Fruit fly (Drosophila melanogaster) whole organism, embryonic: Measurements from ENCODE around the gene CecB.
A peak's percentile ranks its signal among the peaks of the same experiment; 100 is the strongest.

Experiments
- CG10431 ChIP-seq: fragments of 200-800 bp; sonication (Bioruptor generic); optimal IDR thresholded peaks from 3 replicates; lab custom pipeline; 2018; ENCODE audit warnings: missing biosample characterization, mild to moderate bottlenecking, missing genetic modification characterization
- CG12769 ChIP-seq: fragments of 200-800 bp; sonication (Bioruptor generic); optimal IDR thresholded peaks from 2 replicates; lab custom pipeline; 2019; ENCODE audit warnings: missing biosample characterization, mild to moderate bottlenecking, missing genetic modification characterization, moderate library complexity
- CG13287 ChIP-seq: fragments of 200-800 bp; sonication (Bioruptor generic); IDR thresholded peaks from 2 replicates; pipeline ENCODE4 v1.3.6; 2022; ENCODE audit warnings: missing biosample characterization, missing genetic modification characterization; ENCODE audit not compliant: partially characterized antibody
- CG13296 ChIP-seq: fragments of 200-800 bp; sonication (Bioruptor generic); optimal IDR thresholded peaks from 3 replicates; lab custom pipeline; 2018; ENCODE audit warnings: missing biosample characterization, mild to moderate bottlenecking, missing genetic modification characterization
- CG13894 ChIP-seq: fragments of 200-800 bp; sonication (Bioruptor generic); optimal IDR thresholded peaks from 3 replicates; lab custom pipeline; 2018; ENCODE audit warnings: missing biosample characterization, mild to moderate bottlenecking, missing genetic modification characterization, moderate library complexity
- CG15269 ChIP-seq: fragments of 200-800 bp; sonication (Bioruptor generic); optimal IDR thresholded peaks from 2 replicates; lab custom pipeline; 2018; ENCODE audit warnings: missing biosample characterization, mild to moderate bottlenecking, missing genetic modification characterization, moderate library complexity
- CG2678 ChIP-seq: fragments of 200-800 bp; sonication (Bioruptor generic); optimal IDR thresholded peaks from 3 replicates; lab custom pipeline; 2019; ENCODE audit warnings: missing biosample characterization, mild to moderate bottlenecking, missing genetic modification characterization, moderate library complexity
- CG33557 ChIP-seq: fragments of 200-800 bp; sonication (Bioruptor generic); optimal IDR thresholded peaks from 2 replicates; lab custom pipeline; 2019; ENCODE audit warnings: missing biosample characterization, mild to moderate bottlenecking, missing genetic modification characterization, moderate library complexity
- CG43689 ChIP-seq: fragments of 200-800 bp; sonication (Bioruptor generic); IDR thresholded peaks from 2 replicates; pipeline ENCODE4 v1.3.6; 2022; ENCODE audit warnings: missing biosample characterization, missing genetic modification characterization
- CG8478 ChIP-seq: fragments of >200 bp; optimal IDR thresholded peaks from 2 replicates; lab custom pipeline; 2018
- CrebB ChIP-seq: fragments of 200-800 bp; sonication (Bioruptor generic); optimal IDR thresholded peaks from 3 replicates; lab custom pipeline; 2018; ENCODE audit warnings: missing biosample characterization, mild to moderate bottlenecking, missing genetic modification characterization
- Drgx ChIP-seq: fragments of 200-800 bp; sonication (Bioruptor generic); IDR thresholded peaks from 2 replicates; pipeline ENCODE4 v1.3.6; 2022; ENCODE audit warnings: missing biosample characterization, missing genetic modification characterization
- Eip74EF ChIP-seq, 2 experiments: fragments of 200-800 bp in 1 of 2; fragments of >200 bp in 1 of 2; sonication (Bioruptor generic) in 1 of 2; optimal IDR thresholded peaks; 2 replicates each; lab custom pipeline; 2017 to 2019; ENCODE audit warnings: missing biosample characterization in 2 of 2, missing genetic modification characterization in 2 of 2, mild to moderate bottlenecking in 1 of 2, moderate library complexity in 1 of 2
- HHEX ChIP-seq: fragments of 200-800 bp; sonication (Bioruptor generic); optimal IDR thresholded peaks from 3 replicates; lab custom pipeline; 2017; ENCODE audit warnings: missing biosample characterization, mild to moderate bottlenecking, missing genetic modification characterization, missing genetic modification reagents
- HLHmδ ChIP-seq: fragments of 200-800 bp; sonication (Bioruptor generic); optimal IDR thresholded peaks from 2 replicates; lab custom pipeline; 2018; ENCODE audit warnings: missing biosample characterization, mild to moderate bottlenecking, missing genetic modification characterization, moderate library complexity
- HmgZ ChIP-seq: fragments of 200-800 bp; sonication (Bioruptor generic); optimal IDR thresholded peaks from 2 replicates; lab custom pipeline; 2018; ENCODE audit warnings: missing biosample characterization, mild to moderate bottlenecking, missing genetic modification characterization
- Hr78 ChIP-seq, 2 experiments: fragments of 200-800 bp in 1 of 2; fragments of >200 bp in 1 of 2; sonication (Bioruptor generic) in 1 of 2; optimal IDR thresholded peaks; 2 replicates each; lab custom pipeline; 2017 to 2019; ENCODE audit warnings: missing biosample characterization in 2 of 2, missing genetic modification characterization in 2 of 2, mild to moderate bottlenecking in 1 of 2, moderate library complexity in 1 of 2
- MTF-1 ChIP-seq: fragments of 200-800 bp; sonication (Bioruptor generic); optimal IDR thresholded peaks from 2 replicates; lab custom pipeline; 2018; ENCODE audit warnings: missing biosample characterization, mild to moderate bottlenecking, missing genetic modification characterization, borderline replicate concordance
- Med ChIP-seq: fragments of 200-800 bp; sonication (Bioruptor generic); peaks from one replicate; lab custom pipeline; 2016; ENCODE audit warnings: missing biosample characterization, missing genetic modification characterization, mild to moderate bottlenecking, inconsistent platforms, moderate library complexity
- Pdp1 ChIP-seq, 2 experiments: fragments of 200-800 bp; sonication (Bioruptor generic); optimal IDR thresholded peaks; 3 replicates each; lab custom pipeline; 2016; ENCODE audit warnings: missing biosample characterization in 2 of 2, missing genetic modification characterization in 2 of 2, mild to moderate bottlenecking in 1 of 2, moderate library complexity in 1 of 2
- Usf ChIP-seq: fragments of 200-800 bp; sonication (Bioruptor generic); optimal IDR thresholded peaks from 2 replicates; lab custom pipeline; 2017; ENCODE audit warnings: missing genotype, missing biosample characterization, missing genetic modification characterization
- Vsx1 ChIP-seq: fragments of 200-800 bp; sonication (Bioruptor generic); optimal IDR thresholded peaks from 2 replicates; lab custom pipeline; 2017; ENCODE audit warnings: missing biosample characterization, mild to moderate bottlenecking, missing genetic modification characterization, missing genetic modification reagents
- bsh ChIP-seq, 2 experiments: fragments of 200-800 bp; sonication (Bioruptor generic); optimal IDR thresholded peaks; 2 replicates each; lab custom pipeline; 2017 to 2018; ENCODE audit warnings: mild to moderate bottlenecking in 2 of 2, missing biosample characterization in 2 of 2, missing genetic modification characterization in 2 of 2, moderate library complexity in 1 of 2
- chinmo ChIP-seq: fragments of 200-800 bp; sonication (Bioruptor generic); IDR thresholded peaks from 4 replicates; pipeline ENCODE4 v1.3.6; 2022; ENCODE audit warnings: missing biosample characterization, missing genetic modification characterization; ENCODE audit not compliant: partially characterized antibody
- disco-r ChIP-seq: fragments of 200-800 bp; sonication (Bioruptor generic); optimal IDR thresholded peaks from 2 replicates; lab custom pipeline; 2016; ENCODE audit warnings: missing biosample characterization, missing genetic modification characterization
- fd102C ChIP-seq: fragments of 200-800 bp; sonication (Bioruptor generic); optimal IDR thresholded peaks from 2 replicates; lab custom pipeline; 2018; ENCODE audit warnings: missing biosample characterization, mild to moderate bottlenecking, missing genetic modification characterization, moderate library complexity
- ftz-f1 ChIP-seq: fragments of 200-800 bp; sonication (Bioruptor generic); optimal IDR thresholded peaks from 2 replicates; lab custom pipeline; 2016; ENCODE audit warnings: missing biosample characterization, missing genetic modification characterization
- gcm ChIP-seq: fragments of 200-800 bp; sonication (Bioruptor generic); optimal IDR thresholded peaks from 2 replicates; lab custom pipeline; 2019; ENCODE audit warnings: missing biosample characterization, mild to moderate bottlenecking, missing genetic modification characterization, moderate library complexity
- gfzf ChIP-seq: fragments of 200-800 bp; sonication (Bioruptor generic); optimal IDR thresholded peaks from 2 replicates; lab custom pipeline; 2016; ENCODE audit warnings: missing biosample characterization, mild to moderate bottlenecking, missing genetic modification characterization, moderate library complexity
- grn ChIP-seq: fragments of 200-800 bp; sonication (Bioruptor generic); optimal IDR thresholded peaks from 3 replicates; lab custom pipeline; 2017; ENCODE audit warnings: missing biosample characterization, missing genetic modification characterization
- kah ChIP-seq: fragments of 200-800 bp; sonication (Bioruptor generic); optimal IDR thresholded peaks from 2 replicates; lab custom pipeline; 2018; ENCODE audit warnings: missing biosample characterization, mild to moderate bottlenecking, missing genetic modification characterization
- kni ChIP-seq: fragments of 200-800 bp; sonication (Bioruptor generic); optimal IDR thresholded peaks from 3 replicates; lab custom pipeline; 2017; ENCODE audit warnings: mild to moderate bottlenecking, missing biosample characterization, missing genetic modification reagents, missing genetic modification characterization
- lov ChIP-seq, 2 experiments: fragments of 200-800 bp in 1 of 2; fragments of >200 bp in 1 of 2; sonication (Bioruptor generic) in 1 of 2; IDR thresholded peaks in 1 of 2; optimal IDR thresholded peaks in 1 of 2; 2 replicates in 1 of 2; 3 replicates in 1 of 2; pipeline versions ENCODE4 v1.3.6 to Lab custom; 2017 to 2022; ENCODE audit warnings: missing biosample characterization in 1 of 2, missing genetic modification characterization in 1 of 2
- nau ChIP-seq: fragments of 200-800 bp; sonication (Bioruptor generic); optimal IDR thresholded peaks from 3 replicates; lab custom pipeline; 2017; ENCODE audit warnings: missing biosample characterization, mild to moderate bottlenecking, missing genetic modification characterization, missing genetic modification reagents
- nom ChIP-seq: fragments of 200-800 bp; sonication (Bioruptor generic); optimal IDR thresholded peaks from 2 replicates; lab custom pipeline; 2017; ENCODE audit warnings: missing biosample characterization, missing genetic modification characterization, mild to moderate bottlenecking, moderate library complexity, missing genetic modification reagents
- oc ChIP-seq: fragments of 200-800 bp; sonication (Bioruptor generic); optimal IDR thresholded peaks from 2 replicates; lab custom pipeline; 2018; ENCODE audit warnings: missing biosample characterization, mild to moderate bottlenecking, missing genetic modification characterization, moderate library complexity
- onecut ChIP-seq: fragments of 200-800 bp; sonication (Bioruptor generic); IDR thresholded peaks from 2 replicates; pipeline ENCODE4 v1.3.6; 2022; ENCODE audit warnings: missing biosample characterization, missing genetic modification characterization
- pros ChIP-seq: fragments of 200-800 bp; sonication (Bioruptor generic); optimal IDR thresholded peaks from 3 replicates; lab custom pipeline; 2019; ENCODE audit warnings: missing biosample characterization, mild to moderate bottlenecking, missing genetic modification characterization, moderate library complexity
- run ChIP-seq: fragments of 200-800 bp; sonication (Bioruptor generic); optimal IDR thresholded peaks from 3 replicates; lab custom pipeline; 2018; ENCODE audit warnings: missing biosample characterization, mild to moderate bottlenecking, missing genetic modification characterization
- tna ChIP-seq: fragments of 200-800 bp; sonication (Bioruptor generic); IDR thresholded peaks from 2 replicates; pipeline ENCODE4 v1.3.6; 2022; ENCODE audit warnings: missing biosample characterization, missing genetic modification characterization; ENCODE audit not compliant: partially characterized antibody
- unc-4 ChIP-seq: fragments of 200-800 bp; sonication (Bioruptor generic); IDR thresholded peaks from 2 replicates; pipeline ENCODE4 v1.3.6; 2022; ENCODE audit warnings: missing biosample characterization, missing genetic modification characterization; ENCODE audit not compliant: partially characterized antibody
- wek ChIP-seq: fragments of 200-800 bp; sonication (Bioruptor generic); optimal IDR thresholded peaks from 3 replicates; lab custom pipeline; 2018; ENCODE audit warnings: missing biosample characterization, mild to moderate bottlenecking, missing genetic modification characterization, moderate library complexity

CecB gene

DNA sequence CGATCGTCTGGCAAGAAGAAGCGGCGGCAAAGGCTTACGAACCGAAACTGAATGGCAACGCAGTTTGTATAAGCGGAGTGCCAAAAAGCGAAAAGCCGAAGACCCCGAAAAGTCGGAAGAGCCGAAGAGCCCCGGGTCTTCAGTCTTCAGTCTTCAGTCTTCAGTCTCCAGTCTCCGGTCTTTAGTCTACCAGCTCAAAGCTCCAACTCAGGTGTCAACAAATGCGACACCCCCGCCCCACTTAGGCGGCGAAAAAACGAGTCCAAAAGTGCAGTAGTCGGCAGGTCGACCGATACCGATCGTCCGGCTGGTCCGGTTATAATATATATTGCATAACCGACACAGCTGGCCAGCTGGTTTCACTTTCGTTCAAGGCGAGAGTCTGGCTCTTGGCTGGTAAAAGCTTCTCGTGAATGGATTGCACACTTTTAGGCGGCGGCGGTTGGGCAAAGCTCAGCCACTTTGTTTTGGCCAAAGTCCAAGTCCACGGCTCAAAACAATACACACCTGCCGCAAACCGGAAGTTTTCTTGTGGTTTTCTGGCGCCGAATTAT lies 29.7 kb upstream of the CecB start, which contains the start of gene CG9737 (continued):
- peak; percentile 59 for TF ChIP-seq CG10431
- peak; percentile 2 for TF ChIP-seq Vsx1 (GFP tag; lab: Kevin White, UChicago)
- TF ChIP-seq HHEX (GFP tag; lab: Kevin White, UChicago): peak; percentile 14
- TF ChIP-seq HLHmδ (GFP tag; lab: Kevin White, UChicago): peak; percentile 79
- no peak for TF ChIP-seq CG43689 (GFP tag; lab: Robert Waterston, UW)
- peak in 1 of 2 experiments; percentile 73 for TF ChIP-seq Hr78 (GFP tag; optimal IDR thresholded peaks at IDR 0.05; lab: Kevin White, UChicago)
- TF ChIP-seq kah (GFP tag; lab: Kevin White, UChicago): peak; percentile 5
- TF ChIP-seq lov (optimal IDR thresholded peaks at IDR 0.05; lab: Kevin White, UChicago): no peak
- TF ChIP-seq lov (GFP tag; IDR thresholded peaks at IDR 0.05; lab: Robert Waterston, UW): no peak
- TF ChIP-seq unc-4 (GFP tag; lab: Robert Waterston, UW): 0 out of 2 replicates have a peak, but pooled peaks have one; percentile 21
- peak; percentile 74 for TF ChIP-seq CG12769
- no peak for TF ChIP-seq fd102C
- peak; percentile 36; the same call in 1 of the 2 replicates for TF ChIP-seq onecut (GFP tag; lab: Robert Waterston, UW)
- TF ChIP-seq CG8478 (lab: Kevin White, UChicago): no peak
- TF ChIP-seq CG13894: peak; percentile 61
- TF ChIP-seq ftz-f1 (GFP tag; lab: Kevin White, UChicago): peak; percentile 93
- peak; percentile 99 for TF ChIP-seq pros (GFP tag; lab: Kevin White, UChicago)
- peak; percentile 98 for TF ChIP-seq nom (GFP tag; lab: Kevin White, UChicago)
- peak; percentile 7 for TF ChIP-seq HmgZ (tag; lab: Kevin White, UChicago)
- peak; percentile 16 for TF ChIP-seq oc (tag; lab: Kevin White, UChicago)
- TF ChIP-seq CG2678 (tag; lab: Kevin White, UChicago): no peak
- TF ChIP-seq CrebB (tag; lab: Kevin White, UChicago): peak; percentile 6
- peak; percentile 68 for TF ChIP-seq CG15269 (tag; lab: Kevin White, UChicago)
- TF ChIP-seq wek (GFP tag; lab: Kevin White, UChicago): no peak
- peak; percentile 18; the same call in 1 of the 2 replicates for TF ChIP-seq tna (GFP tag; lab: Robert Waterston, UW)
- TF ChIP-seq MTF-1: no peak
- peak; percentile 74 for TF ChIP-seq Drgx
- peak; percentile 13 for TF ChIP-seq grn
- TF ChIP-seq gfzf (GFP tag; lab: Kevin White, UChicago): no peak
- TF ChIP-seq Usf (GFP tag; lab: Kevin White, UChicago): no peak
- peak; percentile 20 for TF ChIP-seq run (tag; lab: Kevin White, UChicago)
- peak; percentile 98 for TF ChIP-seq chinmo (GFP tag; lab: Robert Waterston, UW)
- TF ChIP-seq disco-r (GFP tag; lab: Kevin White, UChicago): no peak
- TF ChIP-seq Med (GFP tag; lab: Kevin White, UChicago): peak; percentile 25
- peak; percentile 46 for TF ChIP-seq CG33557
- TF ChIP-seq nau (GFP tag; lab: Kevin White, UChicago): peak; percentile 19
- TF ChIP-seq Eip74EF (GFP tag; optimal IDR thresholded peaks at IDR 0.05; lab: Kevin White, UChicago): peak in 1 of 2 experiments; percentile 81
- peak; percentile 1 for TF ChIP-seq gcm (GFP tag; lab: Kevin White, UChicago)
- peak; percentile 8 for TF ChIP-seq kni (GFP tag; lab: Kevin White, UChicago)
- TF ChIP-seq bsh (GFP tag; optimal IDR thresholded peaks at IDR 0.05; lab: Kevin White, UChicago): peak; percentile 24 to 73
- peak in 1 of 2 experiments; percentile 97 for TF ChIP-seq Pdp1 (GFP tag; optimal IDR thresholded peaks at IDR 0.05; lab: Kevin White, UChicago)
- TF ChIP-seq CG13296 (GFP tag; lab: Kevin White, UChicago): peak; percentile 6
- TF ChIP-seq CG13287: peak; percentile 34; the same call in 1 of the 2 replicates
- TF ChIP-seq, all 482 proteins: peak for 44
